Worm (Caenorhabditis elegans) whole organism, L4 larva: ENCODE measurements around the gene B0252.8.

Experiments used
- D1046.2 ChIP-seq: fragments of 200-800 bp; sonication (Bioruptor generic); IDR thresholded peaks from 2 replicates; pipeline ENCODE4 v1.3.6; 2022; ENCODE audit warnings: missing genetic modification characterization, missing compliant biosample characterization
- F10B5.3 ChIP-seq: sonication (generic microtip); optimal IDR thresholded peaks from 2 replicates; lab custom pipeline; 2016; ENCODE audit warnings: mild to moderate bottlenecking, missing genetic modification characterization, missing compliant biosample characterization
- T26A8.4 ChIP-seq: fragments of 200-800 bp; sonication (Bioruptor generic); IDR thresholded peaks from 2 replicates; pipeline ENCODE4 v1.3.6; 2022; ENCODE audit warnings: missing genetic modification characterization, missing compliant biosample characterization
- Y5F2A.4 ChIP-seq: fragments of 200-800 bp; sonication (Bioruptor generic); optimal IDR thresholded peaks from 2 replicates; lab custom pipeline; 2018; ENCODE audit warnings: mild to moderate bottlenecking, missing genetic modification characterization, missing compliant biosample characterization
- aly-2 ChIP-seq: sonication (generic microtip); optimal IDR thresholded peaks from 2 replicates; lab custom pipeline; 2018; ENCODE audit warnings: missing biosample characterization, missing genetic modification characterization
- attf-4 ChIP-seq: sonication (generic microtip); optimal IDR thresholded peaks from 3 replicates; lab custom pipeline; 2017; ENCODE audit warnings: missing biosample characterization, missing genetic modification characterization
- ceh-20 ChIP-seq: fragments of 200-800 bp; sonication (Bioruptor generic); IDR thresholded peaks from 2 replicates; pipeline ENCODE4 v1.3.6; 2022; ENCODE audit warnings: missing genetic modification reagents, missing genetic modification characterization, missing compliant biosample characterization
- ceh-28 ChIP-seq: fragments of 150-350 bp; optimal IDR thresholded peaks from 2 replicates; lab custom pipeline; 2014; ENCODE audit warnings: missing biosample characterization, missing genetic modification reagents, missing genetic modification characterization
- ceh-32 ChIP-seq: sonication (generic microtip); optimal IDR thresholded peaks from 2 replicates; lab custom pipeline; 2016; ENCODE audit warnings: mild to moderate bottlenecking, missing genetic modification characterization, missing compliant biosample characterization; ENCODE audit not compliant: poor library complexity
- daf-16 ChIP-seq, 3 experiments: sonication (generic microtip); optimal IDR thresholded peaks; 2 replicates each; lab custom pipeline; 2016 to 2017; ENCODE audit warnings: missing genetic modification characterization in 3 of 3, missing genetic modification reagents in 3 of 3, mild to moderate bottlenecking in 2 of 3, missing compliant biosample characterization in 2 of 3, missing biosample characterization in 1 of 3, moderate library complexity in 1 of 3
- daf-8 ChIP-seq: fragments of 200-800 bp; sonication (Bioruptor generic); IDR thresholded peaks from 2 replicates; pipeline ENCODE4 v1.3.6; 2022; ENCODE audit warnings: missing genetic modification characterization, missing compliant biosample characterization
- dmd-6 ChIP-seq: fragments of 200-800 bp; sonication (Bioruptor generic); IDR thresholded peaks from 2 replicates; pipeline ENCODE4 v1.3.6; 2022; ENCODE audit warnings: missing genetic modification reagents, missing genetic modification characterization, missing compliant biosample characterization
- dmd-9 ChIP-seq: fragments of 200-800 bp; sonication (Bioruptor generic); IDR thresholded peaks from 2 replicates; pipeline ENCODE4 v1.3.6; 2022; ENCODE audit warnings: missing genetic modification reagents, missing genetic modification characterization, missing compliant biosample characterization
- dpl-1 ChIP-seq: fragments of 150-350 bp; optimal IDR thresholded peaks from 2 replicates; lab custom pipeline; 2014; ENCODE audit warnings: missing biosample characterization, missing genetic modification reagents, missing genetic modification characterization
- duxl-1 ChIP-seq: sonication (generic microtip); optimal IDR thresholded peaks from 2 replicates; lab custom pipeline; 2016; ENCODE audit warnings: mild to moderate bottlenecking, missing genetic modification characterization, moderate library complexity, missing compliant biosample characterization; ENCODE audit not compliant: poor library complexity
- egl-27 ChIP-seq: sonication (generic microtip); optimal IDR thresholded peaks from 3 replicates; lab custom pipeline; 2017; ENCODE audit warnings: missing biosample characterization, missing genetic modification reagents, missing genetic modification characterization
- fos-1 ChIP-seq: fragments of 150-350 bp; optimal IDR thresholded peaks from 2 replicates; lab custom pipeline; 2014; ENCODE audit warnings: missing biosample characterization, missing genetic modification characterization
- gei-8 ChIP-seq: fragments of 200-800 bp; sonication (Bioruptor generic); optimal IDR thresholded peaks from 2 replicates; lab custom pipeline; 2018; ENCODE audit warnings: mild to moderate bottlenecking, missing genetic modification characterization, missing compliant biosample characterization
- hlh-30 ChIP-seq: sonication (generic microtip); optimal IDR thresholded peaks from 2 replicates; lab custom pipeline; 2017; ENCODE audit warnings: antibody characterized with exemption, mild to moderate bottlenecking, missing genetic modification characterization, missing compliant biosample characterization; ENCODE audit not compliant: insufficient read depth
- hmg-1.1 ChIP-seq: fragments of 200-800 bp; sonication (Bioruptor generic); IDR thresholded peaks from 2 replicates; pipeline ENCODE4 v1.3.6; 2022; ENCODE audit warnings: missing genetic modification reagents, missing genetic modification characterization, missing compliant biosample characterization
- lin-13 ChIP-seq: fragments of 150-350 bp; optimal IDR thresholded peaks from 2 replicates; lab custom pipeline; 2014; ENCODE audit warnings: missing biosample characterization, missing genetic modification reagents, missing genetic modification characterization
- lin-15B ChIP-seq: fragments of 150-350 bp; sonication (generic microtip); optimal IDR thresholded peaks from 3 replicates; lab custom pipeline; 2014; ENCODE audit warnings: missing biosample characterization, missing genetic modification characterization
- lin-29 ChIP-seq: fragments of 200-800 bp; sonication (Bioruptor generic); IDR thresholded peaks from 2 replicates; pipeline ENCODE4 v1.3.6; 2022; ENCODE audit warnings: missing genetic modification reagents, missing genetic modification characterization, missing compliant biosample characterization
- lin-38 ChIP-seq: fragments of 200-800 bp; sonication (Bioruptor generic); IDR thresholded peaks from 2 replicates; pipeline ENCODE4 v1.3.6; 2022; ENCODE audit warnings: missing genetic modification reagents, missing genetic modification characterization, missing compliant biosample characterization
- lin-39 ChIP-seq: fragments of 150-350 bp; optimal IDR thresholded peaks from 2 replicates; lab custom pipeline; 2014; ENCODE audit warnings: missing biosample characterization, missing genetic modification reagents, missing genetic modification characterization
- lsy-2 ChIP-seq, 2 experiments: fragments of 150-350 bp in 1 of 2; sonication (generic microtip) in 1 of 2; optimal IDR thresholded peaks; 2 replicates each; lab custom pipeline; 2014 to 2017; ENCODE audit warnings: missing biosample characterization in 2 of 2, missing genetic modification characterization in 2 of 2
- mdl-1 ChIP-seq, 2 experiments: fragments of 150-350 bp in 1 of 2; sonication (generic microtip) in 1 of 2; optimal IDR thresholded peaks; 2 replicates each; lab custom pipeline; 2014 to 2017; ENCODE audit warnings: missing biosample characterization in 2 of 2, missing genetic modification characterization in 2 of 2
- mep-1 ChIP-seq: fragments of 150-350 bp; sonication (generic microtip); optimal IDR thresholded peaks from 3 replicates; lab custom pipeline; 2014; ENCODE audit warnings: missing biosample characterization, missing genetic modification characterization
- mes-2 ChIP-seq: sonication (generic microtip); optimal IDR thresholded peaks from 2 replicates; lab custom pipeline; 2016; ENCODE audit warnings: missing genotype, mild to moderate bottlenecking, missing genetic modification characterization, missing compliant biosample characterization; ENCODE audit not compliant: poor library complexity, severe bottlenecking
- mxl-3 ChIP-seq: fragments of 200-800 bp; sonication (Bioruptor generic); optimal IDR thresholded peaks from 2 replicates; lab custom pipeline; 2018; ENCODE audit warnings: mild to moderate bottlenecking, missing genetic modification characterization, missing compliant biosample characterization
- nhr-10 ChIP-seq: fragments of 150-350 bp; optimal IDR thresholded peaks from 2 replicates; lab custom pipeline; 2014; ENCODE audit warnings: missing biosample characterization, missing genetic modification characterization
- nhr-41 ChIP-seq: fragments of 200-800 bp; sonication (Bioruptor generic); IDR thresholded peaks from 2 replicates; pipeline ENCODE4 v1.3.6; 2022; ENCODE audit warnings: missing genetic modification reagents, missing genetic modification characterization, missing compliant biosample characterization
- nhr-76 ChIP-seq: fragments of 150-350 bp; optimal IDR thresholded peaks from 2 replicates; lab custom pipeline; 2014; ENCODE audit warnings: missing biosample characterization, missing genetic modification characterization
- php-3 ChIP-seq: fragments of 200-800 bp; sonication (Bioruptor generic); IDR thresholded peaks from 2 replicates; pipeline ENCODE4 v1.3.6; 2022; ENCODE audit warnings: missing genetic modification reagents, missing genetic modification characterization, missing compliant biosample characterization
- sdz-12 ChIP-seq: fragments of 200-800 bp; sonication (Bioruptor generic); optimal IDR thresholded peaks from 2 replicates; lab custom pipeline; 2018; ENCODE audit warnings: mild to moderate bottlenecking, missing genetic modification characterization, missing compliant biosample characterization
- unc-130 ChIP-seq: sonication (generic microtip); optimal IDR thresholded peaks from 2 replicates; lab custom pipeline; 2016; ENCODE audit warnings: missing genetic modification reagents, missing genetic modification characterization, missing compliant biosample characterization
- unc-62 ChIP-seq, 3 experiments: fragments of 150-350 bp in 1 of 3; sonication (generic microtip); optimal IDR thresholded peaks in 2 of 3; peaks in 1 of 3; 1 replicate in 1 of 3; 2 replicates in 2 of 3; lab custom pipeline; 2014 to 2017; ENCODE audit warnings: missing biosample characterization in 3 of 3, missing genetic modification characterization in 3 of 3, missing genetic modification reagents in 3 of 3, missing genotype in 1 of 3
- zag-1 ChIP-seq: fragments of 150-350 bp; optimal IDR thresholded peaks from 2 replicates; lab custom pipeline; 2014; ENCODE audit warnings: missing biosample characterization, missing genetic modification characterization
- zfp-3 ChIP-seq: fragments of 200-800 bp; sonication (Bioruptor generic); conservative IDR thresholded peaks from 2 replicates; pipeline ENCODE4 v1.3.6; 2022; ENCODE audit warnings: missing genetic modification reagents, missing genetic modification characterization, missing compliant biosample characterization

Gene B0252.8

ce11 chrII:6891838-6892237 lies 24.1 kb upstream of the B0252.8 start (continued):
- TF ChIP-seq nhr-76 (peak; percentile 27), gei-8 (no peak), daf-16 (GFP tag; optimal IDR thresholded peaks at IDR 0.05; lab: Kevin White, UChicago) (no peak), daf-16 (tag; optimal IDR thresholded peaks at IDR 0.05; lab: Kevin White, UChicago) (peak; percentile 22), php-3 (GFP tag; lab: Robert Waterston, UW) (0 out of 2 replicates have a peak, but pooled peaks have one; percentile 39), unc-62 (GFP tag; optimal IDR thresholded peaks at IDR 0.05 in 1 of 2; lab: Kevin White, UChicago) (peak in 1 of 2 experiments; percentile 92), unc-62 (tag; optimal IDR thresholded peaks at IDR 0.05; lab: Kevin White, UChicago) (no peak), lin-13 (GFP tag; lab: Kevin White, UChicago) (no peak), nhr-10 (peak; percentile 73), mxl-3 (GFP tag; lab: Kevin White, UChicago) (peak; percentile 56), lin-15B (tag; lab: Kevin White, UChicago) (no peak), unc-130 (GFP tag; lab: Kevin White, UChicago) (no peak), dmd-9 (GFP tag; lab: Robert Waterston, UW) (no peak), fos-1 (no peak), ceh-32 (tag; lab: Kevin White, UChicago) (no peak), D1046.2 (GFP tag; lab: Robert Waterston, UW) (no peak), ceh-20 (GFP tag; lab: Robert Waterston, UW) (no peak), Y5F2A.4 (GFP tag; lab: Kevin White, UChicago) (no peak), lsy-2 (tag; optimal IDR thresholded peaks at IDR 0.05; lab: Kevin White, UChicago) (peak; percentile 53 to 54), lin-38 (GFP tag; lab: Robert Waterston, UW) (no peak), mdl-1 (tag; optimal IDR thresholded peaks at IDR 0.05; lab: Kevin White, UChicago) (peak in 1 of 2 experiments; percentile 63), mep-1 (peak; percentile 48), duxl-1 (tag; lab: Kevin White, UChicago) (no peak), lin-39 (tag; lab: Kevin White, UChicago) (no peak), lin-29 (no peak), hmg-1.1 (GFP tag; lab: Robert Waterston, UW) (peak; percentile 9; the same call in 1 of the 2 replicates), aly-2 (tag; lab: Kevin White, UChicago) (no peak), dpl-1 (no peak), hlh-30 (tag; lab: Kevin White, UChicago) (peak; percentile 90), nhr-41 (GFP tag; lab: Robert Waterston, UW) (no peak), zfp-3 (GFP tag; lab: Robert Waterston, UW) (0 out of 2 replicates have a peak, but pooled peaks have one; percentile 41), daf-8 (GFP tag; lab: Robert Waterston, UW) (no peak), egl-27 (tag; lab: Kevin White, UChicago) (no peak), sdz-12 (GFP tag; lab: Kevin White, UChicago) (no peak), F10B5.3 (no peak), mes-2 (peak; percentile 30), attf-4 (tag; lab: Kevin White, UChicago) (no peak), dmd-6 (GFP tag; lab: Robert Waterston, UW) (peak; percentile 59), ceh-28 (tag; lab: Kevin White, UChicago) (no peak), zag-1 (tag; lab: Kevin White, UChicago) (no peak), T26A8.4 (GFP tag; lab: Robert Waterston, UW) (no peak; the same call in 1 of the 2 replicates)
